Fruit fly (Drosophila melanogaster): ENCODE results near the gene CG42371.

Gene CG42371

DNA sequence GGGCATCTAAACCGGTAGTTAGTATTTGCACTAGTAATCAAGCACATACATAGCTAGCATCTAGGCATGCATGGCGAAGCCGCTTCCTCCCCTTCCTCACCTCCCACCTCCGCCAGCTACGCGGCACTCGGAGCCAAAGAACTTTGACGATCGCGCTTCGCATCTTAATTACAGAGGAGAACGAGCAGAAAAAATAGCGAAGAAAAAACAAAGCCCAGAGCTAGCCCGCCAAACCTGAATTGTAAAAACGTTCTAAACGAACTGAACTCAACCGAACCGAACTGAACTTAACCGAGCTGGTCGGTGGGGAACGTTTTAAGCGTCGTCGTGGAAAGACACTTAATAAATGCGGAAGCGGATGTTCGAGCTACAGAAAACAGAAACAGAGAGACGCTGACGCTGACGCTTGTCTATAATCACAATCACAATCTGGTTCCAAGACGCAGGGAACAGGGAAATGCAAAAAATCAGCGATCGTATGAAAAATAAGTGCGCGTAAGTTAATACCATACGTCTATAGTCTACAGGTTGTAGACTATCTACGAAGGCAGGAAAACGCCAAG, 48.1 kb downstream of the CG42371 start:
- TF ChIP-seq ey (GFP tag; optimal IDR thresholded peaks at IDR 0.05), result no peak

DNA sequence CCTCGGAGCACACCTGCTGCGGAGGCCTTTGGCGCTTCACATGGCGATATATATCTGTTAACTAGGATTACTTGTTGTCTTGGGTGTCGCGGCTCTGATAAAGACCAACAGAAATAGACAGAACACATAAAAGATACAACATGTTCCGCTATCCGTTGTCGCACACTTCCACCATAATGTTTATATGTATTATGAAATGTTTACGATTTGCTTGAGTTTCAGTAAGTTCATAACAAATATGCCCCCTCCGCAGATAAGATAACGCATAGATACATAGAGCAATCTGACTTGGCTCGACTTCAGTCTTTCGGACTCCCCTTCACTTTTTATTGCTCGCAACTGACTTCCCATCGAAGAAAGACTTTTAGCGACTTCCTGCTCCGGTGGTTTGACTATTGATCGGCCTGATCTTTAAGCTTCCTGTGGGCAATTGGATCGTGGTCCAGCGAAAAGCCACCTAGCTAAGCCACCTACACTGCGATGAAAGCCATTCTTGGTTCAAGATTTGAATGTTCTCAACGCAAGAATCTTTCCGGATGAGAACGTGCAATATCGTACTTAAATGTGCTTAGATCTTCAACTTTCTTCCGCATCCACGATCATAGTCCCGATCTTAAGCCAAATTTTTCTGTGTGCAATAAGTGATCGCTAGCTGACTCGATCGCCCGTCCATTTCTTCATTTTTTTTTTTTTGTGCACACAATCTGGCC, 48.7 kb downstream of the CG42371 start:
- TF ChIP-seq fru (GFP tag; optimal IDR thresholded peaks at IDR 0.05), result no peak
- TF ChIP-seq Mio (GFP tag; optimal IDR thresholded peaks at IDR 0.05), result no peak
- peak; percentile 34 for TF ChIP-seq br (GFP tag; optimal IDR thresholded peaks at IDR 0.05)
- TF ChIP-seq brk (GFP tag; optimal IDR thresholded peaks at IDR 0.05), result no peak
- peak; percentile 29 for TF ChIP-seq Hr83 (GFP tag; optimal IDR thresholded peaks at IDR 0.05; ENCODE audit: poor library complexity, severe bottlenecking)
- TF ChIP-seq Jra (GFP tag; optimal IDR thresholded peaks at IDR 0.05), result no peak
- TF ChIP-seq Rel (GFP tag; optimal IDR thresholded peaks at IDR 0.05), result no peak
- peak; percentile 4 for TF ChIP-seq Rel (tag; optimal IDR thresholded peaks at IDR 0.05)
- no peak for TF ChIP-seq CrebA (GFP tag; optimal IDR thresholded peaks at IDR 0.05; ENCODE audit: borderline replicate concordance)
- TF ChIP-seq Dfd (GFP tag; optimal IDR thresholded peaks at IDR 0.05), result no peak
- no peak for TF ChIP-seq GATAd (GFP tag; optimal IDR thresholded peaks at IDR 0.05)
- no peak for TF ChIP-seq N (GFP tag; optimal IDR thresholded peaks at IDR 0.05)
- no peak for TF ChIP-seq rgr (GFP tag; optimal IDR thresholded peaks at IDR 0.05)
- no peak for TF ChIP-seq lola (GFP tag; optimal IDR thresholded peaks at IDR 0.05)
- no peak for TF ChIP-seq sv (GFP tag; optimal IDR thresholded peaks at IDR 0.05)
- TF ChIP-seq jim (GFP tag; optimal IDR thresholded peaks at IDR 0.05), result no peak
- no peak for TF ChIP-seq CG9705 (GFP tag; optimal IDR thresholded peaks at IDR 0.05)
- TF ChIP-seq dsf (GFP tag; optimal IDR thresholded peaks at IDR 0.05; ENCODE audit: borderline replicate concordance), result no peak
- no peak for TF ChIP-seq usp (GFP tag; optimal IDR thresholded peaks at IDR 0.05)
- TF ChIP-seq foxo (GFP tag; optimal IDR thresholded peaks at IDR 0.05), result no peak
- TF ChIP-seq sage (GFP tag; optimal IDR thresholded peaks at IDR 0.05), result no peak
- no peak for TF ChIP-seq woc (GFP tag; optimal IDR thresholded peaks at IDR 0.05)
- TF ChIP-seq pan (optimal IDR thresholded peaks at IDR 0.05), result no peak
- TF ChIP-seq Myc (optimal IDR thresholded peaks at IDR 0.05), result no peak
- TF ChIP-seq OdsH (GFP tag; optimal IDR thresholded peaks at IDR 0.05), result no peak
- no peak for TF ChIP-seq HLH106 (tag; optimal IDR thresholded peaks at IDR 0.05)
- TF ChIP-seq Abd-B (GFP tag; optimal IDR thresholded peaks at IDR 0.05), result no peak
- TF ChIP-seq Sp1 (GFP tag; optimal IDR thresholded peaks at IDR 0.05), result no peak
- TF ChIP-seq h (GFP tag; optimal IDR thresholded peaks at IDR 0.05), result peak; percentile 26
- TF ChIP-seq ey (GFP tag; optimal IDR thresholded peaks at IDR 0.05), result no peak

DNA sequence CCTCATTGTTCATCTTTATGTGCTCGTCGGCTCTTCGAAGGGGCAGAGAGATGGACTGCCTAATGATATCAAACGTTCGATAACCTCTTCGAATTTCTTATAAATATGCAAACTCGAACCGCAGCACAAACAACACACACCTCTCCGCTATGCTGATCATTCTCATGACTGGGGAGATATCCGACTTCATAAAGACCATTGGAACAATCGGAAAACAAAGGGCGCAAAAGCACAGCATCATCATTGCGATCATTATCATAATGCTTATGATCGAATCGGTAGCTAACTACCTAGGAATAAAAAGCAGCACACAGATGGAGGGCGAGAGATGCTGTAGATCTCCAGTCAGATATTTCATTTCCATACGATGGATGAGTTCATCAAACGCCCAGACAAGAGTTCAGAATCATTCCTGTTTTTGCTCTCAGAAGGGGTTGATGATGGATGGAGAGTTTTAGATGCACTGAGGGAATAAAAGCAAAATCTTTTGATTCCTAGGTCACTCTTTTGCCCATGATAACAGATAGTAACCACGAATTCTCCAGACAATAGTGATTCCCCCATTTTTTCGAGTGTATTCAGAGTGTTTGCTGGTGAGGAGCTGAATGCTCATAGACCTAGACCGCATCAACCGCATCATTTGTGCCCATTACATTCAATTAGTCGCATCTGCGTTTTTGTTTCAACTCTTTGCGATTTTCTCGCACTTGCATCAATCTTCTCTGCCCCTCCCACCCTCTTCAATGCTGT, 49.9 kb downstream of the CG42371 start:
- TF ChIP-seq h (GFP tag; optimal IDR thresholded peaks at IDR 0.05), result no peak
- no peak for TF ChIP-seq Hnf4 (GFP tag; optimal IDR thresholded peaks at IDR 0.05)
- peak; percentile 62 for TF ChIP-seq psq (GFP tag; optimal IDR thresholded peaks at IDR 0.05)

Data from whole organism, wandering third instar larva.